Worm (Caenorhabditis elegans) whole organism, young adult: ENCODE data around the gene M01B2.10.
"Not testable (repeated sequence)": the region's sequence is repeated elsewhere in the genome, so short reads cannot be mapped to it uniquely, and the experiment has no call there.

Experiments used
- F33H1.4 ChIP-seq: fragments of 200-800 bp; sonication (Bioruptor generic); IDR thresholded peaks from 2 replicates; pipeline ENCODE4 v1.3.6; 2022; ENCODE audit warnings: missing genetic modification reagents, missing genetic modification characterization, missing compliant biosample characterization
- F57C9.4 ChIP-seq: sonication (generic microtip); optimal IDR thresholded peaks from 2 replicates; lab custom pipeline; 2017; ENCODE audit warnings: mild to moderate bottlenecking, missing genetic modification characterization, missing compliant biosample characterization
- gei-17 ChIP-seq: fragments of 200-800 bp; sonication (Bioruptor generic); optimal IDR thresholded peaks from 2 replicates; lab custom pipeline; 2018; ENCODE audit warnings: mild to moderate bottlenecking, missing genetic modification characterization, missing compliant biosample characterization
- pha-4 ChIP-seq: fragments of 150-350 bp; sonication (generic microtip); optimal IDR thresholded peaks from 2 replicates; lab custom pipeline; 2014; ENCODE audit warnings: missing biosample characterization, missing genetic modification reagents, missing genetic modification characterization
- unc-62 ChIP-seq: fragments of 150-350 bp; optimal IDR thresholded peaks from 2 replicates; lab custom pipeline; 2014; ENCODE audit warnings: missing biosample characterization, missing genetic modification reagents, missing genetic modification characterization
- ztf-28 ChIP-seq: fragments of 200-800 bp; sonication (Bioruptor generic); IDR thresholded peaks from 2 replicates; pipeline ENCODE4 v1.3.6; 2022; ENCODE audit warnings: missing genetic modification reagents, missing genetic modification characterization, missing compliant biosample characterization

DNA sequence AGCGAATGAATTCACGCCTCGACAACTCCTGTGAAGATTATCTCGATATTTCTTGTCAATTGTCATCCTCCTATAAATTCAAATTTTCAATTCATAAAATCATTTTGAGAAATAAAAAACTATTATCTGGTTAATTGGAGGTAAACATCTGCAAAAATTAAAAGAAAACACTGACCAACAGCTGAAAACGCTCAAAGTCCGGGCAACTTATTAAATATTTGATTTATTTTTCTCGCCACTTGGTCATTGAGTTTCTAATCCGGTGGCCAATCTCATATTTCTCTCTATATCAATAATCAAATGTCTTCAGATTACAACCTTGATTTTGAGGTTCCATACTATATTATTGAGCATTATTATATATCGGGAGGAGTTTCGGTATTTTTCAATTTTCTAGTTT is 50.4 kb downstream of the M01B2.10 start, which contains the start of gene sri-24:
- not testable (repeated sequence) for TF ChIP-seq pha-4 (tag; lab: Kevin White, UChicago); F57C9.4 (tag; lab: Kevin White, UChicago); F33H1.4 (GFP tag; lab: Robert Waterston, UW); ztf-28 (GFP tag; lab: Robert Waterston, UW); gei-17 (GFP tag; lab: Kevin White, UChicago); unc-62
